Fruit fly (Drosophila melanogaster): ENCODE measurements around the gene Ntl.

DNA sequence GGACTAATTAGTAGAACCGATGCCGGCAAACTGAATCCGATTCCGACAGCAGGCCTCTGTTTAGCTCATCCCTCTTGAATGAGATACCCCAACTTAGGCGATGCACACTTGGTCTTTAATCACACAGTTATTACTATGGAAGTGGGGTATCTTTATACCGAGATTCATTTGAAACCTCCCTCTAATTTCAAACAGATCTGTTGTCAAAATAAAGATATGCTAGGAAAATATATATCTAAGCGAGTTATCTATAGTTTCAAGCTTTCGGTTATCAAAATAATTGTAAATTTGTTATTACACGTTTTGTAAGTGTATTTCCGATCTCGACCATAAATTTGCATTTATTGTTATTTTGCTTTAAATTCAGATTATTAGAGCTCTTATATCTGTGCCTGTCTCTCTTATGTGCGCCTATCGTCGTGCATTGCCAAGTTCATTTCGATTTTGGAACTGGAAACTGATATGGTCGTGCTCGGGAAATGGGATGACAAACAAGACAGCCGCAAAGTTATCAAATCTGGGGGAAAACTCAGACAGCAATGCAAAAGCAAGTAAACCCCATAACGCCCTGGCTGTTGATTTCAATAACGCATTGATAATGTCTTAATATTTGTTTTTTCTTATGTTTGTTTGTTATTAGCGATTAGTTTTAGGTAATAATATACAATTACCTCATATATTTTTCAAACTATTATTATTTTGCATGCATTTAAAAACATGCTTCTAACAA lies 15.8 kb downstream of the Ntl start, which contains the start of gene CG13795:
- TF ChIP-seq CG8301 (tag; optimal IDR thresholded peaks at IDR 0.05) (no peak), CG32121 (GFP tag; IDR thresholded peaks at IDR 0.05) (no peak)

All from whole organism, pupa.